Worm (Caenorhabditis elegans) whole organism, L4/young adult: ENCODE results near the gene K09A11.1.

Experiments
- W03F9.2 ChIP-seq: fragments of 150-350 bp; optimal IDR thresholded peaks from 2 replicates; lab custom pipeline; 2014; ENCODE audit warnings: missing biosample characterization, missing genetic modification characterization
- dao-5 ChIP-seq: sonication (generic microtip); optimal IDR thresholded peaks from 2 replicates; lab custom pipeline; 2016; ENCODE audit warnings: missing genotype, missing genetic modification characterization, moderate library complexity, missing compliant biosample characterization
- him-1 ChIP-seq: sonication (generic microtip); optimal IDR thresholded peaks from 2 replicates; lab custom pipeline; 2016; ENCODE audit warnings: missing genotype, missing genetic modification reagents, missing genetic modification characterization, missing compliant biosample characterization

K09A11.1 gene

DNA sequence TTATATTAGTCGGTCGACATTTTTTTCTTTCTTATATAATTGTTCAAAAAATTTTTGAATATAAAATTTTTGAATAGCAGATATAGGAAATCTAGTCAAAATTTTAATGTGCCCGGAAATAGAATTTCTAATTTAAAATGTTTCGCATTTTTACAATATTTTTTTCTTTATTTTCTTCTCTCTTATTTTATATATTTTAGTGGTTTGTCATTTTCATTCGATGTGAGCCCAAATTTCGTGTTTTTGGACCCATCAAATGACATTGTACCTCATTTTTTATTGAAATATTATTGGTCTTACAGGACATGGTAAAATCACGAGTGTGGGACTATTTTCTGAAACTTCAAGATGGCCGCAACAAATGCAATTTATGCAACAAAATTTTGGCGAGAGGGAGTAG is at the start of gene K09A11.1:
TSS of gene K09A11.1 (plus strand) at position 301 of the 400 bp plus-strand sequence.
- TF ChIP-seq dao-5 (no peak), W03F9.2 (tag; lab: Kevin White, UChicago) (no peak), him-1 (tag; lab: Kevin White, UChicago) (no peak)

DNA sequence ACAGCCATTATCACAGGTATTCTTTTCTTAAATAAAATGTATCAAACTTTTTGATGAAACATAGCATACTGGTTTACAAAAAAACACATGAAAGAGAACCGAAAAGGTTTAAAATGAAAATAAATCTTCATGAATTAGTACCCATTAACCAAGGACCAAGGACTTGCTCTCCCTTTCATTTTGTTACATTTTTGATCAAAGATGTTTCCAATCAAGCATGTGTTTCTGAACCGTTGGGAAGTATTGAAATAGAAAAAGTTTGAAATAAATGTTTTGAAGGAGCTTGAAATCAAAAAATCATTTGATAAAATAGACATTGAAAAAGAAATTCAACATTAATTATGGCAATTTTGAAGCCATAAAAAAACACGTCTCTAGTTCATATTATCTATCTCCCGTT is 49.8 kb upstream of the K09A11.1 start:
- TF ChIP-seq him-1 (tag; lab: Kevin White, UChicago) = no peak
- no peak for TF ChIP-seq dao-5
- TF ChIP-seq W03F9.2 (tag; lab: Kevin White, UChicago) = no peak

DNA sequence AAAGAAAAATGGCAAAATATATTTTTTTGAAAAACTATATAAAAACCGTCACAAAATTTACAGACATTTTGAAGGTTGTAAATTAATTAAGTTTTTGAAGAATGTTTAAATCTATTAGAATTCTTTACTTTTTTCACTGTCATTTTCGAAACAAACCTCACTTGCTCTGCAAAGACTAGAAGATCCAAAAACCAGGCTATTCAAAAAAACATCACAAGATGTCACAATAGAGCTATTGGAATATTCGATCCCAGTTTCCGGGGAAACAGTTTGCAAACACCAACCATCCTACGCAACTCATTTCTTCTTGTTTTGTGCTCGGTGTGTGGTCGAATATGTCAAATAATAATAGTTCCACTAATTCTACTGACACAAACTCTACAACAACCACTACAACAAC is 45.5 kb upstream of the K09A11.1 start, which contains the start of gene R12H7.4:
TSS of gene R12H7.4 (plus strand) at position 301 of the 400 bp plus-strand sequence.
- TF ChIP-seq dao-5 = no peak
- TF ChIP-seq him-1 (tag; lab: Kevin White, UChicago) = no peak
- TF ChIP-seq W03F9.2 (tag; lab: Kevin White, UChicago) = no peak

DNA sequence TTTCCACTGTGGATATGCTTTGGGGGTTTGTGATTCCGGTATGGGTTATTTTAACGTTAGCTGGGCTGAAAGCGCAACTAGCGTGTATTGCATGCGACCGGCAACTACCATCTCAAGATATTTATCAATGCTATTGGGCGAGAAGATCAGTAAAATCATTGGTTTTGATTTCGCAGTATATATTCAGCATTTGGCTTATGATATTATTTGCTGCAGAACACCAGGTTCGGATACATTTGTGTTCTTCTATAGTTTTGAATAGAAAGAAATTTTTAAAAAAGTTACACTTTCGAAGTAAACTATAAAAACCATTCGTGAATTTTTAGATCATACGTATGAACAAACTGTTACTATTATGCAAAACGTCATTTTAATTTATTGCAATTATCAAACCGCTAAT is 44.4 kb upstream of the K09A11.1 start:
- TF ChIP-seq dao-5 (no peak), him-1 (tag; lab: Kevin White, UChicago) (no peak), W03F9.2 (tag; lab: Kevin White, UChicago) (no peak)

DNA sequence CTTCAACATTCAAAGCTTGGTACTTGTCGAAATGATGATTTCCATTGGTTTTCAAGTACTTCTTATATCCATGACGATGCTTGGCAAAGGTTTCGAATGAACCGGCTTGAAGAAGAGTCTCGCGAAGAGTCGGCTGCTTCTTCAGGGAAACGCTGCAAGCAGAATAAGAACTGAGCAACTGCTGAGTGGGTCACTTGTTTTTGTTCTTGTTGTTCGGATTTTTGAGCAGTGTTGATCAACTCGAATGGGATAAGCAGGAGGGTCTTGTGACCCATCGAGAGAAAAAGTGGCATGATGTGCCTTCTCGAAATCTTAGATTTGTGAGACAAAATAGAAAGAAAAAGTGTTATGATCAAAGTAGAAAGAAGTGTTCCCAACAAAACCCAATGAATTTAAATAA is 41.7 kb upstream of the K09A11.1 start:
- TF ChIP-seq W03F9.2 (tag; lab: Kevin White, UChicago) (no peak), him-1 (tag; lab: Kevin White, UChicago) (no peak), dao-5 (no peak)

DNA sequence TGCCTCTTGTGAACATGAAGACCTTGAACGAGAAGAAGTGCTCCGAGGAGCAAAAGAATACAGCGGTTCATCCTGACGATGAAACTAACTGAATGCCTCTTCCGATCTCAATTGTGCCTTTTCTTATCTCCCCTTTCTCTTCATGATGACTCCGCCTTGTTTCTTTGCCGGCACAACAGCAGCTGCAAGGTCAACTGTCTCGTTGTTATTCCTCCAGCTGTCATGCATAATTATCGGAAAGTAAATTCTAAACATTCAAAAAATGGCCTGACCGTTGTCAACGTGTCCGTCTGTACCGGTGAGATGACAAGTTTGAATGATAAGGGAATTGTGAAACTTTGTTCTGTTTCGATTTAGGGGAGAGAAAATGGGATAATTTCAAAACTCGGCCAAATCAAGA is 40.9 kb upstream of the K09A11.1 start, which contains the start of gene asp-4:
TSS of gene asp-4 (minus strand) at position 106 of the 400 bp plus-strand sequence.
- no peak for TF ChIP-seq W03F9.2 (tag; lab: Kevin White, UChicago)
- no peak for TF ChIP-seq him-1 (tag; lab: Kevin White, UChicago)
- TF ChIP-seq dao-5 = no peak

DNA sequence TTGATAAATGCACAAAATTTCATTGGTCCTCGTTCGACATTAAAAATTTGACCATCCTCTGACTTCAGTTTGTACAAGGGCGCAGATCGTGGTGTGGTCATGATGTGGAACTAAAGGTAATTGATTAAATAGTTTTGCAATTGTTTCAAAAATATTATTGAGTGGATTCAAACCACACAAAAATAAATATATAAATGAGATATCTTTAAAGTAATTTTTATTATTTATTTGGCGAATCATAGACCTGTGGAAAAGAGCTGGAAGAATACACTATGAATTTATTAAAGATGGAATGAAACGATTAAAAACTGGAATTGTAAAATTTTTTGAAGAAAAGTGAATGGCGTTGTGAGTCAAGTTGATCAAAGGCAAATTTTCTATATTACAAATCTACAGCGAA is 38.9 kb upstream of the K09A11.1 start, which contains the start of gene skr-20:
TSS of gene skr-20 (minus strand) at position 101 of the 400 bp plus-strand sequence.
- TF ChIP-seq dao-5 (no peak), him-1 (tag; lab: Kevin White, UChicago) (no peak), W03F9.2 (tag; lab: Kevin White, UChicago) (no peak)

DNA sequence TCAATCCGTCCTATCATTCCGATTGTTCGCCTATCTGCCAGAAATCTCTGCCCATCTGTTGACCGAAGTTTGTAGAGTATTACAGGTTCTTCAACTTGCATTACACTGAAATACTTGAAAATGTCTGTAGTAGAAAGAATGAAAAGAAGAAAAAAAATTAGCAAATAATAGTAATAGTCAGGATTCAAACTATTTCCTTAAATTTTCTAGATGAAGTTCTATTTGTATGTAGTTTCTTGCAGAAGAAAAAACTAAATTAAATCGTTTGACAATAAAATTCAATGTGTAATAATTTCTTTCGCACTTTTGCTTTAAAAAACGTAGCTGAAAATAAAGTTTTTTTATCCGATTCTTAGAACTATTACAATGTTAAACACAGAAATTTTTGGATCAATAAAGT is 37.7 kb upstream of the K09A11.1 start, which contains the start of gene skr-19:
TSS of gene skr-19 (minus strand) at position 101 of the 400 bp plus-strand sequence.
- no peak for TF ChIP-seq dao-5
- TF ChIP-seq him-1 (tag; lab: Kevin White, UChicago) = no peak
- no peak for TF ChIP-seq W03F9.2 (tag; lab: Kevin White, UChicago)

DNA sequence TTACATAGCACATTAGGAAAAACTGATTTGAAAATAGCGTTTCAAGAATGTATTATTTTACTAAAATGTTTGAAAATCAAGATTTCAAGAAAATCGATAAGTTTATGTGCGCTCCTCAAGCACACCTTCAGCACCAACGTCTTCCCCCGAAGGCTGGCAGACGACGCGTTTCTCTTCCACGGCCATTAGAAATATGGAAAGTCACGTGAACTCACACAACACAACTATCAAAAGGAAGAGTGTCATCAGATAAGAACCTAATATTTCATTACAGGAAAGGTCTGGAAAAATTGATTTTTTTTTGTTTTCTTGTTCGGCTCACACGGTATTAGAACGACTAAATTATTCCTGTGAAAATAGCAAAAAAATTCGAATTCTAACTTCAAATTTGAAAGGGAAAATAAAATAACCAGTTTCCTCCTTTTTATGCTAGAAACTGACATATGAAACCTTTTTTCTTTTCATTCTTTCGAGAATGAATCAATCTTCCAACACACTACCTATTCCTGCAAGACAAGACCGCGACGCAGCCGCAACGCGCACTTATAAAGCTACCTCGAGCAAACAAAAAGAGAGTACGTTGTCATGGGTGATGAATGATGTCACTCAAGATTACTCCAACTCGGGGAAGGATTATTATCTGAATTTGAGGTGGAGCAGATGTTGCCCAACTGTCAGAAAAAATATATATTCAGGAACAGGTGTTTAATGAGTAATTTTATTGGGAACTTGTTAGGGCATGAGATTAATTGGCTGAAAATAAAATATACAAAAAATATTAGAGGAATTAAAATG is 37.0 kb upstream of the K09A11.1 start:
- no peak for TF ChIP-seq dao-5
- TF ChIP-seq him-1 (tag; lab: Kevin White, UChicago) = no peak
- no peak for TF ChIP-seq W03F9.2 (tag; lab: Kevin White, UChicago)

DNA sequence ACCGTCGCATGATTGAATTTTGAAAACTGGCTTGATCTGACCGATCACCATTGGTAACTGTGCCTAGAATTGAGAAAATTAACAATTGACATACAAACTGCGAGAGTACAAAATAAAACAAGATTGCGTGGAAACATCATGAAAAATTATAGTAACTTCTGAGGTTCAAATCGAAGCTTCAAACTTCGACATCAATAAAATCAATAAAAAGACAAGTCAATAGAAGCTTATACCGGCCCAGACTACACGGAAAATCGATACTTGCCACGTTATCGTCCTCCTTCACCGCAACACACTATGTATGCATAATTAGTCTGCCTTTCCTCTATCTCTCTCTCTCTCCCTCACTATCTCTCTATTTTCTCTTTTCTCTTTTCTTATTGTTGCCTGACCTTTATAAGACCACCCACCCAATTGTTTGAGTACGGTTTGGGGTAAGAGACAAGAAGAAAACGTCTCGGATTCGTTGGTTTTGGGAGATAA is 35.6 kb upstream of the K09A11.1 start, which contains the start of gene skr-21:
TSS of gene skr-21 (minus strand) at position 51 of the 483 bp plus-strand sequence.
- TF ChIP-seq W03F9.2 (tag; lab: Kevin White, UChicago) (no peak), him-1 (tag; lab: Kevin White, UChicago) (no peak), dao-5 (no peak)

DNA sequence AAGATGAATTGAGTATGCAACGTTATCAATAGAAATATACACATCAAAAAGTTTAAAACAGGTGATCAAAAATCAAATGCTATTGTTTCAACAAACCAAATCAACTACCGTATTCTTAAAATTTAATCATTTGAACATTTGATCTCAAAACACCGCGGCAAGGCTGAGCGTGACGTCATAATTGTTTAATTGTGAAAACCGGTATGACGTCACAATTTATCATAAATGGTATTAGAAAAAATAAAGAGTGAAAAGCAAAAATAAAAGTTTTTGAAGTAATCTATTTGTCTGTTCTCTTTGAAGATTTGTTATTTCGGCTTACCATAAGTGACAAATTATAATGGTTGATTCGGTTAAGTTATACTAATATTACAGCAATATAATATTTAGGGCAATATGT is 34.5 kb upstream of the K09A11.1 start:
- TF ChIP-seq dao-5 (no peak), him-1 (tag; lab: Kevin White, UChicago) (no peak), W03F9.2 (tag; lab: Kevin White, UChicago) (no peak)

DNA sequence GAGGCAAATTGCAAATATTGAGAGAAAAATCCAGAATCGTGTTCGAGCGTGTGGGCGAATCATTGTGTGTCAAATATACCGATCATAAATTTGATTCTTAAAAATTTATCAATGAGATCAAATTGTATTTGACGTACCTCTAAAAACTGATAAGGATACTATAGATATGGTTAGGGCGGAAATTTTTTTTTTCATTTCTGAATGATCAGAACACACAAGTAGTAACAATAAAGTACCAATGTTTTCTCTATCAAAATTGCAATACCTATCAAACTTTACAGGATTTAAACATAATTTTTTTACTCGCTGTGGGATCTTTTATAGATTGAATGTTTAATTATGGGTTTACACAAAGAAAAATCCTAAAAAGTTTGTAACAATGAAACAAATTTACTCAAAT is 30.0 kb upstream of the K09A11.1 start, which contains the start of gene bgnt-1.5:
TSS of gene bgnt-1.5 (minus strand) at position 101 of the 400 bp plus-strand sequence.
- TF ChIP-seq dao-5 = no peak
- no peak for TF ChIP-seq W03F9.2 (tag; lab: Kevin White, UChicago)
- TF ChIP-seq him-1 (tag; lab: Kevin White, UChicago) = no peak

DNA sequence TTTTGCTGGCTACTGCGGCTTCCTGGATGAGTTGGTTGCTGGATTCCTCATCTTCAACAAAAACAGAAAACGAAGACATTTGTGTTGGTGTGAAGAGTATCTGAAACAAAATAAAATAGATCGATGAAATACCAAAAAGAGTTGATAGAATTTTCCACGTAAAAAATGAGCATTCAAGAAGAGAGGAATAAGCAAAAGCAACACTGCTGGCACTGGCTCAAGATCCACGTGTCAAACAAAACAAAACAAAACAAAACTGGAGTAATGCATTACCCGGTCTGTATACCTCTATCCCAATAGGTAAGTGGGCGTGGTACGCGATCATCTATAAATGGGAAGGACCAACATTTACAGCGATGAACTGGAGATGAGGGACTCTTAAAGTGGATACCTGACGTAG is 27.4 kb upstream of the K09A11.1 start, which contains the start of gene K08H2.2:
TSS of gene K08H2.2 (minus strand) at position 101 of the 400 bp plus-strand sequence.
- TF ChIP-seq W03F9.2 (tag; lab: Kevin White, UChicago) = no peak
- no peak for TF ChIP-seq him-1 (tag; lab: Kevin White, UChicago)
- TF ChIP-seq dao-5 = no peak

DNA sequence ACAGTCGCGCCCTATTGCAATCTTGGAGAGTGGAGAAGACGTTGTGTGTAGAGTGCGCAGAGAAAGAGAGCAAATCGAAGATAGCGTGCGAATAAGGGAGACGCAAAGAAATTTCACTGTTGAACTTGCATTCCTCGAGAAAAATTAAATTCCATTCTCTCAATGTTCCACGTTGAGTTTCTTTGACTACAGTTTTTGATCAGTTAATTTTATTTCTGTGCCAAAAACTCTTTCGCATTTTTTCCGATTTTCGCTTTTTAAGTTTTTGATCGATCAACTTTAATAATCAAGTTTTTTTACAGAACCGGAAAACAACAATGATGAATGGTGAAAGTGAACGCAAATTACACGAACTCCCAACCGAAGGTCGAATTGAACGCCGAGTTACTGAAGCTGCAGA is 25.2 kb upstream of the K09A11.1 start, which contains the start of gene K08H2.3:
TSS of gene K08H2.3 (plus strand) at position 301 of the 400 bp plus-strand sequence.
- TF ChIP-seq him-1 (tag; lab: Kevin White, UChicago) (no peak), dao-5 (no peak), W03F9.2 (tag; lab: Kevin White, UChicago) (no peak)
